Fruit fly (Drosophila melanogaster): Measurements from ENCODE around the gene CG6592.

CG6592 gene

DNA sequence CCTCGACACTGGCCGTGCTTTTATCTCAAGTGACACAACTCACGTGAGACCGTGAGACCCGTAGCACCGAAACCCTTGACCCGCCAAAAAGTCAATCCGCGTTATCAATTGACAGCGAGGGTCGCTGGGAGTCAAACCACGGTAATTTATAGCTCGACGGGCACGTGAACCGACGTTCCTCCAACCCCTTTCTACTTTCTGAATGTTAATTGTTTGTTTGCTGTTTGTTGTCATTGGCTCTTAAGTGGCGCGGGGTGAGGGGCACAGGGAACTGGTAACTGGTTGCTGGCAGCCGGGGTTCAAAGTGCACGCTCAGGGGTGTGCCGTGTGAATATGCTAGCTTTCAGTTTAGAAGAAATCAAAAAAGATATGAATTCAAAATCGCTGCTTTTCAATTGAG, 47.3 kb downstream of the CG6592 start (continued):
- TF ChIP-seq CG2116 (GFP tag; optimal IDR thresholded peaks at IDR 0.05) (no peak), CG4854 (GFP tag; optimal IDR thresholded peaks at IDR 0.05) (no peak), unc-4 (GFP tag; IDR thresholded peaks at IDR 0.05; ENCODE audit: partially characterized antibody) (no peak), H15 (GFP tag; IDR thresholded peaks at IDR 0.05) (no peak), nerfin-1 (tag; optimal IDR thresholded peaks at IDR 0.05) (peak; percentile 13)

DNA sequence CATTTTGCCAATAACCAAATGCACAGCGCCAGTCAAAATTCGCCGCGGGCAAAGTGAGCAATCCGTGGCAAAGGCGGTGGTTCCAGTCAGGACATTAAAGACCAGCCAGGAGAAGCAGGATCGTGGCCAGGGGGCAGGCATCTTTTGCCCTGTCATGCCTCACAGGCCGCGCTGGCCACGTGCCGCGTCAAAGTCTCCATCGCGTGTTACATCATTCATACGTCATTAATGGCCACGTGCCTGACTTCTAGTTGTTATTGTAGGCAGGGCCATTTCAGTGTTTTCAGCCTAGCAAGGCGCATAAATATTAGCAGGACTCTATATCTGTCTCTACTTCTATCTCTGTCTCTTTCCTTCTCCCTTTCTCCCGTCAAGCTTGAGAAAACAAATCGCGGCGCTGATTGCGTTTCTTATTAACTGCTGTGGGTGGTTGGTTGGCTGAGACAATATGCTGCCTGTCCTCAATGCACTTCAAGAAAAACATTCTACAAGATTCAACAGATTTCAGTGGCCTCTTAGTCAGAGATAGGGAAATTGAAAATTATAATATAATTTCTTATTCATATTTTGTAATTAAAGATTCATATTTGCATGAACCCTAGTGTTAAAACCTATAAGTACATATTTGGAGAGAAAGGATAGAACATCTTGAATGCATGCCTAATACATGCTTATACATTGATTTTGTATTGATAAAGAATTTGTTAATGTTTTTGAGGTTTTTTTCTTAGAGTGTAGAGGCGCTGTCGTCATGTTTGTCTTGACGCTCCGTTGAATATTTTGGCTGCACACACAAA, 49.0 kb downstream of the CG6592 start:
- TF ChIP-seq Oli (tag; optimal IDR thresholded peaks at IDR 0.05) (peak; percentile 35), sima (GFP tag; optimal IDR thresholded peaks at IDR 0.05) (no peak), CG8478 (optimal IDR thresholded peaks at IDR 0.05) (no peak), gsb-n (tag; optimal IDR thresholded peaks at IDR 0.05) (no peak), CG10274 (GFP tag; optimal IDR thresholded peaks at IDR 0.05) (no peak), Atf-2 (GFP tag; optimal IDR thresholded peaks at IDR 0.05) (no peak), CG7839 (tag; optimal IDR thresholded peaks at IDR 0.05) (peak; percentile 19), CG17328 (GFP tag; IDR thresholded peaks at IDR 0.05) (no peak), scrt (GFP tag; optimal IDR thresholded peaks at IDR 0.05) (no peak), her (GFP tag; optimal IDR thresholded peaks at IDR 0.05) (no peak), CG6854 (GFP tag; optimal IDR thresholded peaks at IDR 0.05) (no peak), crol (GFP tag; IDR thresholded peaks at IDR 0.05) (no peak), Side (GFP tag; optimal IDR thresholded peaks at IDR 0.05) (no peak), CG1529 (GFP tag; optimal IDR thresholded peaks at IDR 0.05) (no peak), lov (optimal IDR thresholded peaks at IDR 0.05) (no peak), lov (GFP tag; IDR thresholded peaks at IDR 0.05) (no peak), CG10147 (GFP tag; optimal IDR thresholded peaks at IDR 0.05) (no peak), Ssrp (tag; optimal IDR thresholded peaks at IDR 0.05) (peak; percentile 34), ase (GFP tag; IDR thresholded peaks at IDR 0.05) (no peak), CG7556 (GFP tag; optimal IDR thresholded peaks at IDR 0.05) (no peak), Camta (GFP tag; optimal IDR thresholded peaks at IDR 0.05) (no peak), CG17912 (GFP tag; optimal IDR thresholded peaks at IDR 0.05) (no peak), Ada2b (GFP tag; IDR thresholded peaks at IDR 0.05) (no peak), hb (GFP tag; IDR thresholded peaks at IDR 0.05; ENCODE audit: partially characterized antibody) (no peak), pzg (GFP tag; optimal IDR thresholded peaks at IDR 0.05) (no peak), Mrtf (GFP tag; IDR thresholded peaks at IDR 0.05) (no peak), cato (GFP tag; optimal IDR thresholded peaks at IDR 0.05; ENCODE audit: borderline replicate concordance) (no peak), esg (GFP tag; conservative IDR thresholded peaks at IDR 0.05) (no peak), HLH4C (GFP tag; IDR thresholded peaks at IDR 0.05; ENCODE audit: partially characterized antibody) (no peak), dysf (GFP tag; IDR thresholded peaks at IDR 0.05) (no peak), mld (GFP tag; IDR thresholded peaks at IDR 0.05; ENCODE audit: partially characterized antibody) (no peak), Drgx (GFP tag; IDR thresholded peaks at IDR 0.05) (no peak), dpn (GFP tag; optimal IDR thresholded peaks at IDR 0.05) (no peak), p53 (GFP tag; optimal IDR thresholded peaks at IDR 0.05) (no peak), wdn (GFP tag; IDR thresholded peaks at IDR 0.05) (no peak), CG17359 (tag; optimal IDR thresholded peaks at IDR 0.05) (no peak), CG30431 (GFP tag; optimal IDR thresholded peaks at IDR 0.05) (no peak), CG11247 (GFP tag; IDR thresholded peaks at IDR 0.05) (no peak), Dp (GFP tag; optimal IDR thresholded peaks at IDR 0.05) (no peak), Xbp1 (GFP tag; optimal IDR thresholded peaks at IDR 0.05) (no peak), CG4328 (GFP tag; optimal IDR thresholded peaks at IDR 0.05) (no peak), sens-2 (GFP tag; IDR thresholded peaks at IDR 0.05) (0 out of 2 replicates have a peak, but pooled peaks have one; percentile 12), CG31441 (GFP tag; IDR thresholded peaks at IDR 0.05) (peak; percentile 48; the same call in 1 of the 2 replicates), Sry-β (GFP tag; optimal IDR thresholded peaks at IDR 0.05) (no peak)

Data from whole organism, embryonic.